Worm (Caenorhabditis elegans) whole organism, young adult: ENCODE measurements around the gene C34C12.8.
"Not testable (repeated sequence)": the region's sequence is repeated elsewhere in the genome, so short reads cannot be mapped to it uniquely, and the experiment has no call there.

Experiments
- B0035.1 ChIP-seq: sonication (generic microtip); optimal IDR thresholded peaks from 2 replicates; lab custom pipeline; 2016; ENCODE audit warnings: missing genetic modification characterization, mild to moderate bottlenecking, missing compliant biosample characterization, missing genotype, missing genetic modification reagents
- B0261.1 ChIP-seq: sonication (generic microtip); optimal IDR thresholded peaks from 2 replicates; lab custom pipeline; 2016; ENCODE audit warnings: mild to moderate bottlenecking, missing genetic modification characterization, moderate library complexity, missing compliant biosample characterization
- C17E4.6 ChIP-seq: fragments of 200-800 bp; sonication (Bioruptor generic); IDR thresholded peaks from 2 replicates; pipeline ENCODE4 v1.3.6; 2022; ENCODE audit warnings: missing genetic modification reagents, missing genetic modification characterization, missing compliant biosample characterization
- F37B4.10 ChIP-seq: fragments of 200-800 bp; sonication (Bioruptor generic); IDR thresholded peaks from 2 replicates; pipeline ENCODE4 v1.3.6; 2022; ENCODE audit warnings: missing genetic modification characterization, missing compliant biosample characterization
- F39B2.1 ChIP-seq: fragments of 200-800 bp; sonication (Bioruptor generic); IDR thresholded peaks from 2 replicates; pipeline ENCODE4 v1.3.6; 2022; ENCODE audit warnings: missing genetic modification reagents, missing genetic modification characterization, missing compliant biosample characterization
- K12H6.12 ChIP-seq: fragments of 200-800 bp; sonication (Bioruptor generic); optimal IDR thresholded peaks from 2 replicates; lab custom pipeline; 2018; ENCODE audit warnings: mild to moderate bottlenecking, missing genetic modification characterization, missing compliant biosample characterization
- Y67H2A.10 ChIP-seq: fragments of 200-800 bp; sonication (Bioruptor generic); conservative IDR thresholded peaks from 2 replicates; pipeline ENCODE4 v1.3.6; 2022; ENCODE audit warnings: missing genetic modification reagents, missing genetic modification characterization, missing compliant biosample characterization
- Y95B8A.8 ChIP-seq: fragments of 200-800 bp; sonication (Bioruptor generic); IDR thresholded peaks from 2 replicates; pipeline ENCODE4 v1.3.6; 2022; ENCODE audit warnings: missing genetic modification reagents, missing genetic modification characterization, missing compliant biosample characterization
- akir-1 ChIP-seq: fragments of 200-800 bp; sonication (Bioruptor generic); optimal IDR thresholded peaks from 2 replicates; lab custom pipeline; 2018; ENCODE audit warnings: mild to moderate bottlenecking, missing genetic modification characterization, moderate library complexity, missing compliant biosample characterization
- bed-2 ChIP-seq: fragments of 200-800 bp; sonication (Bioruptor generic); IDR thresholded peaks from 2 replicates; pipeline ENCODE4 v1.3.6; 2022; ENCODE audit warnings: missing genetic modification reagents, missing genetic modification characterization, missing compliant biosample characterization
- egl-18 ChIP-seq: fragments of 200-800 bp; sonication (Bioruptor generic); IDR thresholded peaks from 2 replicates; pipeline ENCODE4 v1.3.6; 2022; ENCODE audit warnings: missing genetic modification reagents, missing genetic modification characterization, missing compliant biosample characterization
- egrh-3 ChIP-seq: fragments of 200-800 bp; sonication (Bioruptor generic); IDR thresholded peaks from 2 replicates; pipeline ENCODE4 v1.3.6; 2022; ENCODE audit warnings: missing genetic modification reagents, missing genetic modification characterization, missing compliant biosample characterization
- ets-4 ChIP-seq: fragments of 200-800 bp; sonication (Bioruptor generic); optimal IDR thresholded peaks from 2 replicates; lab custom pipeline; 2018; ENCODE audit warnings: mild to moderate bottlenecking, missing genetic modification characterization, missing compliant biosample characterization
- him-1 ChIP-seq: sonication (generic microtip); optimal IDR thresholded peaks from 2 replicates; lab custom pipeline; 2016; ENCODE audit warnings: missing genotype, missing genetic modification reagents, missing genetic modification characterization, missing compliant biosample characterization
- hlh-12 ChIP-seq: sonication (generic microtip); optimal IDR thresholded peaks from 2 replicates; lab custom pipeline; 2016; ENCODE audit warnings: missing genetic modification characterization, missing compliant biosample characterization
- hmg-1.2 ChIP-seq: fragments of 200-800 bp; sonication (Bioruptor generic); IDR thresholded peaks from 2 replicates; pipeline ENCODE4 v1.3.6; 2022; ENCODE audit warnings: missing genetic modification reagents, missing genetic modification characterization, missing compliant biosample characterization
- lag-1 ChIP-seq: fragments of 200-800 bp; sonication (Bioruptor generic); IDR thresholded peaks from 2 replicates; pipeline ENCODE4 v1.3.6; 2022; ENCODE audit warnings: missing genetic modification reagents, missing genetic modification characterization, missing compliant biosample characterization
- let-526 ChIP-seq: fragments of 200-800 bp; sonication (Bioruptor generic); IDR thresholded peaks from 2 replicates; pipeline ENCODE4 v1.3.6; 2022; ENCODE audit warnings: missing genetic modification reagents, missing genetic modification characterization, missing compliant biosample characterization
- lin-40 ChIP-seq: sonication (generic microtip); optimal IDR thresholded peaks from 2 replicates; lab custom pipeline; 2016; ENCODE audit warnings: missing genetic modification characterization, mild to moderate bottlenecking, missing compliant biosample characterization, missing genotype, missing genetic modification reagents
- lin-54 ChIP-seq: fragments of 200-800 bp; sonication (Bioruptor generic); optimal IDR thresholded peaks from 2 replicates; lab custom pipeline; 2018; ENCODE audit warnings: mild to moderate bottlenecking, missing genetic modification characterization, missing compliant biosample characterization
- lir-1 ChIP-seq: fragments of 200-800 bp; sonication (Bioruptor generic); conservative IDR thresholded peaks from 2 replicates; pipeline ENCODE4 v1.3.6; 2022; ENCODE audit warnings: missing genetic modification reagents, missing genetic modification characterization, missing compliant biosample characterization
- madf-10 ChIP-seq: sonication (generic microtip); optimal IDR thresholded peaks from 2 replicates; lab custom pipeline; 2016; ENCODE audit warnings: mild to moderate bottlenecking, missing genetic modification characterization, missing compliant biosample characterization
- madf-6 ChIP-seq: fragments of 200-800 bp; sonication (Bioruptor generic); IDR thresholded peaks from 2 replicates; pipeline ENCODE4 v1.3.6; 2022; ENCODE audit warnings: missing genetic modification reagents, missing genetic modification characterization, missing compliant biosample characterization
- madf-8 ChIP-seq: fragments of 200-800 bp; sonication (Bioruptor generic); conservative IDR thresholded peaks from 2 replicates; pipeline ENCODE4 v1.3.6; 2022; ENCODE audit warnings: missing genetic modification reagents, missing genetic modification characterization, missing compliant biosample characterization
- mcd-1 ChIP-seq: fragments of 200-800 bp; sonication (Bioruptor generic); IDR thresholded peaks from 2 replicates; pipeline ENCODE4 v1.3.6; 2022; ENCODE audit warnings: missing genetic modification reagents, missing genetic modification characterization, missing compliant biosample characterization
- nfya-1 ChIP-seq: sonication (generic microtip); optimal IDR thresholded peaks from 2 replicates; lab custom pipeline; 2017; ENCODE audit warnings: antibody characterized with exemption, missing compliant biosample characterization, missing genetic modification characterization, borderline replicate concordance; ENCODE audit not compliant: insufficient read depth
- nhr-179 ChIP-seq: sonication (generic microtip); optimal IDR thresholded peaks from 2 replicates; lab custom pipeline; 2016; ENCODE audit warnings: mild to moderate bottlenecking, missing genetic modification characterization, missing compliant biosample characterization
- nhr-80 ChIP-seq: sonication (generic microtip); optimal IDR thresholded peaks from 2 replicates; lab custom pipeline; 2016; ENCODE audit warnings: missing genetic modification characterization, missing compliant biosample characterization
- repo-1 ChIP-seq: sonication (generic microtip); optimal IDR thresholded peaks from 2 replicates; lab custom pipeline; 2017; ENCODE audit warnings: mild to moderate bottlenecking, missing genetic modification characterization, missing compliant biosample characterization
- snpc-4 ChIP-seq, 5 experiments: fragments of 150-350 bp in 1 of 5; sonication (generic microtip) in 4 of 5; optimal IDR thresholded peaks; 2 replicates each; lab custom pipeline; 2014 to 2018; ENCODE audit warnings: missing genetic modification characterization in 5 of 5, missing biosample characterization in 3 of 5, antibody characterized with exemption in 2 of 5, mild to moderate bottlenecking in 2 of 5, missing compliant biosample characterization in 2 of 5, missing genotype in 2 of 5, moderate library complexity in 2 of 5, missing genetic modification reagents in 1 of 5
- somi-1 ChIP-seq: fragments of 200-800 bp; sonication (Bioruptor generic); optimal IDR thresholded peaks from 2 replicates; lab custom pipeline; 2018; ENCODE audit warnings: mild to moderate bottlenecking, missing genetic modification characterization, missing compliant biosample characterization
- tbx-9 ChIP-seq: sonication (generic microtip); optimal IDR thresholded peaks from 2 replicates; lab custom pipeline; 2016; ENCODE audit warnings: borderline replicate concordance, missing genetic modification characterization, inconsistent platforms, missing compliant biosample characterization
- tlf-1 ChIP-seq: fragments of 200-800 bp; sonication (Bioruptor generic); optimal IDR thresholded peaks from 2 replicates; lab custom pipeline; 2018; ENCODE audit warnings: mild to moderate bottlenecking, missing genetic modification characterization, missing compliant biosample characterization
- unc-130 ChIP-seq: sonication (generic microtip); optimal IDR thresholded peaks from 2 replicates; lab custom pipeline; 2016; ENCODE audit warnings: missing genetic modification reagents, missing genetic modification characterization, missing compliant biosample characterization
- unc-62 ChIP-seq: fragments of 150-350 bp; optimal IDR thresholded peaks from 2 replicates; lab custom pipeline; 2014; ENCODE audit warnings: missing biosample characterization, missing genetic modification reagents, missing genetic modification characterization
- xnd-1 ChIP-seq: sonication (generic microtip); optimal IDR thresholded peaks from 2 replicates; lab custom pipeline; 2016; ENCODE audit warnings: missing genotype, missing genetic modification reagents, missing genetic modification characterization, missing compliant biosample characterization
- ztf-18 ChIP-seq: sonication (generic microtip); optimal IDR thresholded peaks from 2 replicates; lab custom pipeline; 2016; ENCODE audit warnings: missing genotype, mild to moderate bottlenecking, missing genetic modification characterization, missing compliant biosample characterization

The C34C12.8 gene

ce11 chrIII:3430667-3431066, 29.5 kb upstream of the C34C12.8 start:
- TF ChIP-seq tbx-9 (no peak), him-1 (tag; lab: Kevin White, UChicago) (no peak), Y67H2A.10 (GFP tag; lab: Robert Waterston, UW) (no peak), hlh-12 (tag; lab: Kevin White, UChicago) (no peak), B0035.1 (tag; lab: Kevin White, UChicago) (no peak), lin-54 (no peak)
- TF ChIP-seq, all 124 proteins: peak for 0

- TF ChIP-seq F39B2.1 (GFP tag; lab: Robert Waterston, UW) (no peak), K12H6.12 (tag; lab: Kevin White, UChicago) (no peak), B0035.1 (tag; lab: Kevin White, UChicago) (no peak), C17E4.6 (GFP tag; lab: Robert Waterston, UW) (no peak)
These were observed 28.8 kb upstream of the C34C12.8 start, which contains the start of gene K01A11.1 for ce11 chrIII:3431385-3431784. K01A11.1 (minus strand) TSS chrIII:3431485.

- not testable (repeated sequence) for TF ChIP-seq snpc-4 (GFP tag; optimal IDR thresholded peaks at IDR 0.05; lab: Kevin White, UChicago)
- TF ChIP-seq snpc-4 (tag; optimal IDR thresholded peaks at IDR 0.05; lab: Kevin White, UChicago), result peak in 2 of 4 experiments; percentile 70 to 86
- TF ChIP-seq egrh-3 (GFP tag; lab: Robert Waterston, UW), result peak; percentile 42; the same call in 1 of the 2 replicates
- 0 out of 2 replicates have a peak, but pooled peaks have one; percentile 10 for TF ChIP-seq mcd-1 (GFP tag; lab: Robert Waterston, UW)
These were observed 26.6 kb upstream of the C34C12.8 start for ce11 chrIII:3433487-3434131.

- TF ChIP-seq hlh-12 (tag; lab: Kevin White, UChicago) (no peak), lin-40 (tag; lab: Kevin White, UChicago) (peak; percentile 7), nhr-80 (tag; lab: Kevin White, UChicago) (peak; percentile 44)
These were observed 25.1 kb upstream of the C34C12.8 start for ce11 chrIII:3435152-3435551.

ce11 chrIII:3437139-3437538, 23.1 kb upstream of the C34C12.8 start:
- no peak for TF ChIP-seq lir-1 (GFP tag; lab: Robert Waterston, UW)
- no peak for TF ChIP-seq B0261.1 (tag; lab: Kevin White, UChicago)
- TF ChIP-seq tlf-1 (GFP tag; lab: Kevin White, UChicago), result no peak
- TF ChIP-seq hmg-1.2 (GFP tag; lab: Robert Waterston, UW), result no peak
- TF ChIP-seq akir-1, result no peak
- TF ChIP-seq ets-4 (GFP tag; lab: Kevin White, UChicago), result no peak
- TF ChIP-seq F37B4.10 (GFP tag; lab: Robert Waterston, UW), result no peak
- TF ChIP-seq repo-1, result no peak
- no peak for TF ChIP-seq B0035.1 (tag; lab: Kevin White, UChicago)
- no peak for TF ChIP-seq let-526
- TF ChIP-seq madf-6, result no peak
- TF ChIP-seq unc-62 (GFP tag; lab: Kevin White, UChicago), result no peak
- no peak for TF ChIP-seq lag-1 (GFP tag; lab: Robert Waterston, UW)
- TF ChIP-seq ztf-18, result no peak
- TF ChIP-seq, all 124 proteins: peak for 0

ce11 chrIII:3444139-3444538, 16.1 kb upstream of the C34C12.8 start, which contains the start of gene spe-41:
spe-41 (minus strand) TSS chrIII:3444210.
- TF ChIP-seq somi-1, result no peak
- TF ChIP-seq bed-2 (GFP tag; lab: Robert Waterston, UW), result no peak
- TF ChIP-seq nhr-179 (tag; lab: Kevin White, UChicago), result no peak
- no peak for TF ChIP-seq madf-10 (tag; lab: Kevin White, UChicago)
- TF ChIP-seq unc-130 (GFP tag; lab: Kevin White, UChicago), result no peak
- TF ChIP-seq egrh-3 (GFP tag; lab: Robert Waterston, UW), result no peak
- no peak for TF ChIP-seq xnd-1
- no peak for TF ChIP-seq Y95B8A.8 (GFP tag; lab: Robert Waterston, UW)
- TF ChIP-seq egl-18 (GFP tag; lab: Robert Waterston, UW), result no peak
- no peak for TF ChIP-seq lin-40 (tag; lab: Kevin White, UChicago)
- TF ChIP-seq snpc-4 (GFP tag; optimal IDR thresholded peaks at IDR 0.05; lab: Kevin White, UChicago), result no peak
- TF ChIP-seq snpc-4 (tag; optimal IDR thresholded peaks at IDR 0.05; lab: Kevin White, UChicago), result no peak
- no peak for TF ChIP-seq madf-8 (GFP tag; lab: Robert Waterston, UW)
- TF ChIP-seq nfya-1 (tag; lab: Kevin White, UChicago), result no peak
